Fruit fly (Drosophila melanogaster) whole organism, embryonic: Measurements from ENCODE around the gene CG34291.

Experiments
- BEAF-32 ChIP-seq: fragments of 200-800 bp; sonication (Bioruptor generic); optimal IDR thresholded peaks from 3 replicates; lab custom pipeline; 2017; ENCODE audit warnings: missing biosample characterization, missing genetic modification characterization, mild to moderate bottlenecking, moderate library complexity, missing genetic modification reagents
- CG10267 ChIP-seq: fragments of 200-800 bp; sonication (Bioruptor generic); optimal IDR thresholded peaks from 2 replicates; lab custom pipeline; 2018; ENCODE audit warnings: missing biosample characterization, mild to moderate bottlenecking, missing genetic modification characterization, moderate library complexity
- CG10431 ChIP-seq: fragments of 200-800 bp; sonication (Bioruptor generic); optimal IDR thresholded peaks from 3 replicates; lab custom pipeline; 2018; ENCODE audit warnings: missing biosample characterization, mild to moderate bottlenecking, missing genetic modification characterization
- CG10543 ChIP-seq: fragments of 200-800 bp; sonication (Bioruptor generic); optimal IDR thresholded peaks from 3 replicates; lab custom pipeline; 2017; ENCODE audit warnings: missing biosample characterization, mild to moderate bottlenecking, missing genetic modification characterization, moderate library complexity
- CG11398 ChIP-seq: fragments of 200-800 bp; sonication (Bioruptor generic); optimal IDR thresholded peaks from 2 replicates; lab custom pipeline; 2016; ENCODE audit warnings: missing biosample characterization, missing genetic modification characterization
- CG12299 ChIP-seq: fragments of 200-800 bp; sonication (Bioruptor generic); optimal IDR thresholded peaks from 2 replicates; lab custom pipeline; 2018; ENCODE audit warnings: missing biosample characterization, mild to moderate bottlenecking, missing genetic modification characterization
- CG12659 ChIP-seq: fragments of 200-800 bp; sonication (Bioruptor generic); optimal IDR thresholded peaks from 3 replicates; lab custom pipeline; 2017; ENCODE audit warnings: mild to moderate bottlenecking, missing biosample characterization, missing genetic modification reagents, missing genetic modification characterization
- CG12942 ChIP-seq: fragments of 200-800 bp; sonication (Bioruptor generic); optimal IDR thresholded peaks from 3 replicates; lab custom pipeline; 2016; ENCODE audit warnings: missing biosample characterization, missing genetic modification characterization
- CG13123 ChIP-seq: fragments of 200-800 bp; sonication (Bioruptor generic); optimal IDR thresholded peaks from 2 replicates; lab custom pipeline; 2016; ENCODE audit warnings: missing biosample characterization, missing genetic modification characterization
- CG13775 ChIP-seq: fragments of 200-800 bp; sonication (Bioruptor generic); optimal IDR thresholded peaks from 3 replicates; lab custom pipeline; 2017; ENCODE audit warnings: missing biosample characterization, mild to moderate bottlenecking, missing genetic modification characterization
- CG13894 ChIP-seq: fragments of 200-800 bp; sonication (Bioruptor generic); optimal IDR thresholded peaks from 3 replicates; lab custom pipeline; 2018; ENCODE audit warnings: missing biosample characterization, mild to moderate bottlenecking, missing genetic modification characterization, moderate library complexity
- CG15073 ChIP-seq: fragments of 200-800 bp; sonication (Bioruptor generic); optimal IDR thresholded peaks from 2 replicates; lab custom pipeline; 2016; ENCODE audit warnings: missing biosample characterization, missing genetic modification characterization
- CG15269 ChIP-seq: fragments of 200-800 bp; sonication (Bioruptor generic); optimal IDR thresholded peaks from 2 replicates; lab custom pipeline; 2018; ENCODE audit warnings: missing biosample characterization, mild to moderate bottlenecking, missing genetic modification characterization, moderate library complexity
- CG15514 ChIP-seq: fragments of 200-800 bp; sonication (Bioruptor generic); optimal IDR thresholded peaks from 3 replicates; lab custom pipeline; 2017; ENCODE audit warnings: missing biosample characterization, missing genetic modification characterization, mild to moderate bottlenecking, moderate library complexity, missing genetic modification reagents
- CG17361 ChIP-seq: fragments of 200-800 bp; sonication (Bioruptor generic); IDR thresholded peaks from 3 replicates; pipeline ENCODE4 v1.3.6; 2022; ENCODE audit warnings: missing biosample characterization, missing genetic modification characterization
- CG34224 ChIP-seq: fragments of 200-800 bp; sonication (Bioruptor generic); IDR thresholded peaks from 3 replicates; pipeline ENCODE4 v1.3.6; 2022; ENCODE audit warnings: missing biosample characterization, missing genetic modification characterization; ENCODE audit not compliant: partially characterized antibody
- CG3995 ChIP-seq: fragments of 200-800 bp; sonication (Bioruptor generic); optimal IDR thresholded peaks from 3 replicates; lab custom pipeline; 2016; ENCODE audit warnings: missing biosample characterization, missing genetic modification characterization
- CG6175 ChIP-seq: fragments of 200-800 bp; sonication (Bioruptor generic); IDR thresholded peaks from 3 replicates; pipeline ENCODE4 v1.3.6; 2022; ENCODE audit warnings: missing biosample characterization, missing genetic modification characterization
- CG7556 ChIP-seq: fragments of 200-800 bp; sonication (Bioruptor generic); optimal IDR thresholded peaks from 2 replicates; lab custom pipeline; 2017; ENCODE audit warnings: missing biosample characterization, mild to moderate bottlenecking, missing genetic modification characterization
- CG7786 ChIP-seq: fragments of 200-800 bp; sonication (Bioruptor generic); optimal IDR thresholded peaks from 2 replicates; lab custom pipeline; 2016; ENCODE audit warnings: missing biosample characterization, missing genetic modification characterization
- CG8478 ChIP-seq: fragments of >200 bp; optimal IDR thresholded peaks from 2 replicates; lab custom pipeline; 2018
- CG9215 ChIP-seq: fragments of 200-800 bp; sonication (Bioruptor generic); IDR thresholded peaks from 2 replicates; pipeline ENCODE4 v1.3.6; 2022; ENCODE audit warnings: missing biosample characterization, missing genetic modification characterization
- CG9797 ChIP-seq: fragments of 200-800 bp; sonication (Bioruptor generic); optimal IDR thresholded peaks from 3 replicates; lab custom pipeline; 2018; ENCODE audit warnings: missing biosample characterization, mild to moderate bottlenecking, missing genetic modification characterization
- Dll ChIP-seq: fragments of 200-800 bp; sonication (Bioruptor generic); IDR thresholded peaks from 4 replicates; pipeline ENCODE4 v1.3.6; 2022; ENCODE audit warnings: missing biosample characterization, missing genetic modification characterization; ENCODE audit not compliant: partially characterized antibody
- Dp ChIP-seq: fragments of 200-800 bp; sonication (Bioruptor generic); optimal IDR thresholded peaks from 2 replicates; lab custom pipeline; 2018; ENCODE audit warnings: missing biosample characterization, mild to moderate bottlenecking, missing genetic modification characterization, moderate library complexity
- Dref ChIP-seq: fragments of 200-800 bp; sonication (Bioruptor generic); IDR thresholded peaks from 2 replicates; pipeline ENCODE4 v1.3.6; 2022; ENCODE audit warnings: missing biosample characterization, missing genetic modification characterization
- Ets65A ChIP-seq: fragments of 200-800 bp; sonication (Bioruptor generic); peaks from one replicate; lab custom pipeline; 2016; ENCODE audit warnings: missing biosample characterization, missing genetic modification characterization
- Fer2 ChIP-seq: fragments of 200-800 bp; sonication (Bioruptor generic); optimal IDR thresholded peaks from 2 replicates; lab custom pipeline; 2018; ENCODE audit warnings: missing biosample characterization, mild to moderate bottlenecking, missing genetic modification characterization, moderate library complexity
- H2.0 ChIP-seq: fragments of 200-800 bp; sonication (Bioruptor generic); IDR thresholded peaks from 2 replicates; pipeline ENCODE4 v1.3.6; 2022; ENCODE audit warnings: missing biosample characterization, missing genetic modification characterization
- Hmx ChIP-seq: fragments of 200-800 bp; sonication (Bioruptor generic); optimal IDR thresholded peaks from 2 replicates; lab custom pipeline; 2016; ENCODE audit warnings: missing biosample characterization, missing genetic modification characterization
- MESR4 ChIP-seq: fragments of 200-800 bp; sonication (Bioruptor generic); optimal IDR thresholded peaks from 2 replicates; lab custom pipeline; 2018; ENCODE audit warnings: missing biosample characterization, mild to moderate bottlenecking, missing genetic modification characterization, moderate library complexity
- Scr ChIP-seq: fragments of 200-800 bp; sonication (Bioruptor generic); IDR thresholded peaks from 2 replicates; pipeline ENCODE4 v1.3.6; 2022; ENCODE audit warnings: missing biosample characterization, missing genetic modification characterization; ENCODE audit not compliant: partially characterized antibody
- Sin3A ChIP-seq: fragments of >200 bp; optimal IDR thresholded peaks from 2 replicates; lab custom pipeline; 2018
- Stat92E ChIP-seq, 3 experiments: fragments of >200 bp in 2 of 3; fragments of 200-800 bp in 1 of 3; sonication (Bioruptor generic) in 1 of 3; optimal IDR thresholded peaks; 2 replicates each; lab custom pipeline; 2017 to 2019; ENCODE audit warnings: missing biosample characterization in 3 of 3, missing genetic modification characterization in 3 of 3, mild to moderate bottlenecking in 1 of 3, moderate library complexity in 1 of 3
- Trl ChIP-seq, 3 experiments: fragments of >200 bp in 2 of 3; fragments of 200-800 bp in 1 of 3; sonication (Bioruptor generic) in 1 of 3; optimal IDR thresholded peaks; 2 replicates in 1 of 3; 3 replicates in 2 of 3; lab custom pipeline; 2016 to 2017; ENCODE audit warnings: missing biosample characterization in 1 of 3, missing genetic modification characterization in 1 of 3
- caup ChIP-seq: fragments of 200-800 bp; sonication (Bioruptor generic); optimal IDR thresholded peaks from 3 replicates; lab custom pipeline; 2017; ENCODE audit warnings: missing biosample characterization, mild to moderate bottlenecking, missing genetic modification characterization, moderate library complexity; ENCODE audit not compliant: severe bottlenecking
- corto ChIP-seq: fragments of 200-800 bp; sonication (Bioruptor generic); optimal IDR thresholded peaks from 2 replicates; lab custom pipeline; 2016; ENCODE audit warnings: missing biosample characterization, mild to moderate bottlenecking, missing genetic modification characterization, moderate library complexity
- jigr1 ChIP-seq: fragments of 200-800 bp; sonication (Bioruptor generic); IDR thresholded peaks from 3 replicates; pipeline ENCODE4 v1.3.6; 2022; ENCODE audit warnings: missing biosample characterization, missing genetic modification characterization
- knrl ChIP-seq: fragments of 200-800 bp; sonication (Bioruptor generic); IDR thresholded peaks from 3 replicates; pipeline ENCODE4 v1.3.6; 2022; ENCODE audit warnings: missing biosample characterization, missing genetic modification characterization; ENCODE audit not compliant: partially characterized antibody
- pho ChIP-seq: fragments of 200-800 bp; sonication (Bioruptor generic); optimal IDR thresholded peaks from 2 replicates; lab custom pipeline; 2016; ENCODE audit warnings: missing biosample characterization, missing genetic modification characterization
- pzg ChIP-seq: fragments of 200-800 bp; sonication (Bioruptor generic); optimal IDR thresholded peaks from 3 replicates; lab custom pipeline; 2018; ENCODE audit warnings: missing biosample characterization, mild to moderate bottlenecking, missing genetic modification characterization, moderate library complexity
- ro ChIP-seq: fragments of 200-800 bp; sonication (Bioruptor generic); IDR thresholded peaks from 2 replicates; pipeline ENCODE4 v1.3.6; 2022; ENCODE audit warnings: missing biosample characterization, missing genetic modification characterization
- sd ChIP-seq: fragments of 200-800 bp; sonication (Bioruptor generic); optimal IDR thresholded peaks from 3 replicates; lab custom pipeline; 2018; ENCODE audit warnings: missing biosample characterization, mild to moderate bottlenecking, missing genetic modification characterization, moderate library complexity
- sens ChIP-seq: fragments of 200-800 bp; sonication (Bioruptor generic); peaks from one replicate; lab custom pipeline; 2016; ENCODE audit warnings: missing biosample characterization, missing genetic modification characterization
- stwl ChIP-seq: fragments of 200-800 bp; sonication (Bioruptor generic); optimal IDR thresholded peaks from 3 replicates; lab custom pipeline; 2018; ENCODE audit warnings: missing biosample characterization, mild to moderate bottlenecking, missing genetic modification characterization, moderate library complexity
- tx ChIP-seq: fragments of 200-800 bp; sonication (Bioruptor generic); optimal IDR thresholded peaks from 2 replicates; lab custom pipeline; 2016; ENCODE audit warnings: missing biosample characterization, missing genetic modification characterization

The CG34291 gene

dm6 chr3R:26455838-26456237, 30.3 kb upstream of the CG34291 start, which contains the start of gene Pdf:
Gene Pdf (minus strand): TSS chr3R:26456141.
- TF ChIP-seq CG10431 (GFP tag; lab: Kevin White, UChicago) (no peak), CG7556 (GFP tag; lab: Kevin White, UChicago) (no peak), CG8478 (lab: Kevin White, UChicago) (peak; percentile 69), pzg (GFP tag; lab: Kevin White, UChicago) (no peak), Fer2 (tag; lab: Kevin White, UChicago) (no peak), H2.0 (GFP tag; lab: Robert Waterston, UW) (no peak), CG13775 (GFP tag; lab: Kevin White, UChicago) (no peak), Dp (no peak), CG6175 (0 out of 3 replicates have a peak, but pooled peaks have one; percentile 12), caup (GFP tag; lab: Kevin White, UChicago) (no peak), Ets65A (GFP tag; lab: Kevin White, UChicago) (peak; percentile 81), CG34224 (GFP tag; lab: Robert Waterston, UW) (no peak), knrl (0 out of 3 replicates have a peak, but pooled peaks have one; percentile 12), ro (GFP tag; lab: Robert Waterston, UW) (0 out of 2 replicates have a peak, but pooled peaks have one; percentile 7)

dm6 chr3R:26454494-26454893, 28.9 kb upstream of the CG34291 start, which contains the start of gene CG43117:
Gene CG43117 (plus strand): TSS chr3R:26454794.
- TF ChIP-seq Trl (optimal IDR thresholded peaks at IDR 0.05; lab: Kevin White, UChicago), result no peak
- no peak for TF ChIP-seq Trl (GFP tag; optimal IDR thresholded peaks at IDR 0.05; lab: Kevin White, UChicago)
- no peak for TF ChIP-seq CG9215
- TF ChIP-seq sens (GFP tag; lab: Kevin White, UChicago), result peak; percentile 20
- TF ChIP-seq CG10267 (tag; lab: Kevin White, UChicago), result no peak

dm6 chr3R:26452345-26452744, 26.8 kb upstream of the CG34291 start, which contains the start of gene CG5447:
Gene CG5447 (plus strand): TSS chr3R:26452534.
- TF ChIP-seq Dll, result peak; percentile 40; the same call in 2 of the 4 replicates
- TF ChIP-seq Hmx, result no peak
- TF ChIP-seq knrl, result 0 out of 3 replicates have a peak, but pooled peaks have one; percentile 24
- no peak for TF ChIP-seq CG3995 (GFP tag; lab: Kevin White, UChicago)
- peak; percentile 88 for TF ChIP-seq Dp
- TF ChIP-seq CG15073 (GFP tag; lab: Kevin White, UChicago), result no peak
- no peak for TF ChIP-seq CG7786 (GFP tag; lab: Kevin White, UChicago)
- TF ChIP-seq CG12659 (GFP tag; lab: Kevin White, UChicago), result no peak
- TF ChIP-seq CG10543, result no peak
- no peak for TF ChIP-seq CG17361 (GFP tag; lab: Robert Waterston, UW)
- no peak for TF ChIP-seq corto (GFP tag; lab: Kevin White, UChicago)
- peak; percentile 24 for TF ChIP-seq tx
- no peak for TF ChIP-seq pho
- TF ChIP-seq Sin3A (lab: Kevin White, UChicago), result peak; percentile 15
- no peak for TF ChIP-seq CG13894 (tag; lab: Kevin White, UChicago)
- no peak for TF ChIP-seq CG13123 (GFP tag; lab: Kevin White, UChicago)
- peak; percentile 91 for TF ChIP-seq stwl
- TF ChIP-seq sd (tag; lab: Kevin White, UChicago), result peak; percentile 79
- no peak for TF ChIP-seq CG11398 (GFP tag; lab: Kevin White, UChicago)
- no peak for TF ChIP-seq CG12299 (tag; lab: Kevin White, UChicago)
- TF ChIP-seq Stat92E (GFP tag; optimal IDR thresholded peaks at IDR 0.05; lab: Kevin White, UChicago), result peak in 1 of 3 experiments; percentile 3
- peak; percentile 64 for TF ChIP-seq CG9797 (GFP tag; lab: Kevin White, UChicago)
- TF ChIP-seq CG15269 (tag; lab: Kevin White, UChicago), result no peak
- TF ChIP-seq Dref (GFP tag; lab: Robert Waterston, UW), result peak; percentile 38; the same call in 1 of the 2 replicates
- no peak for TF ChIP-seq jigr1 (GFP tag; lab: Robert Waterston, UW)
- peak; percentile 22 for TF ChIP-seq CG15514 (GFP tag; lab: Kevin White, UChicago)
- peak; percentile 22 for TF ChIP-seq BEAF-32 (GFP tag; lab: Kevin White, UChicago)
- no peak for TF ChIP-seq CG12942 (GFP tag; lab: Kevin White, UChicago)
- 0 out of 2 replicates have a peak, but pooled peaks have one; percentile 26 for TF ChIP-seq Scr (GFP tag; lab: Robert Waterston, UW)
- TF ChIP-seq MESR4 (GFP tag; lab: Kevin White, UChicago), result peak; percentile 80
